Worm (Caenorhabditis elegans): Measurements from ENCODE around the gene T25E12.14.

- no peak for TF ChIP-seq R02D3.7 (tag; optimal IDR thresholded peaks at IDR 0.05)
- no peak for TF ChIP-seq ztf-4 (tag; optimal IDR thresholded peaks at IDR 0.05)
- no peak for TF ChIP-seq elt-2 (tag; optimal IDR thresholded peaks at IDR 0.05)
- no peak for TF ChIP-seq elt-1 (tag; optimal IDR thresholded peaks at IDR 0.05)
- no peak for TF ChIP-seq fos-1 (tag; optimal IDR thresholded peaks at IDR 0.05)
- TF ChIP-seq nhr-25 (tag; optimal IDR thresholded peaks at IDR 0.05) = no peak
- TF ChIP-seq jun-1 (tag; optimal IDR thresholded peaks at IDR 0.05) = no peak
- TF ChIP-seq pha-4 (tag; optimal IDR thresholded peaks at IDR 0.05) = no peak
- no peak for TF ChIP-seq elt-3 (tag; optimal IDR thresholded peaks at IDR 0.05)
- no peak for TF ChIP-seq ztf-11 (tag; optimal IDR thresholded peaks at IDR 0.05)
- no peak for TF ChIP-seq nhr-12 (tag; optimal IDR thresholded peaks at IDR 0.05)
- no peak for TF ChIP-seq ceh-82 (tag; optimal IDR thresholded peaks at IDR 0.05)
- no peak for TF ChIP-seq mdl-1 (tag; optimal IDR thresholded peaks at IDR 0.05)
- TF ChIP-seq tbx-2 (tag; optimal IDR thresholded peaks at IDR 0.05) = no peak
Observed at ce11 chrV:16744783-16745182, 17.8 kb downstream of the T25E12.14 start.
